Fruit fly (Drosophila melanogaster) whole organism, embryonic: ENCODE data around the gene P5CDh1.

Experiments
- CG1024 ChIP-seq: fragments of 200-800 bp; sonication (Bioruptor generic); IDR thresholded peaks from 2 replicates; pipeline ENCODE4 v1.3.6; 2022; ENCODE audit warnings: missing biosample characterization, missing genetic modification characterization
- CG10321 ChIP-seq: fragments of 200-800 bp; sonication (Bioruptor generic); IDR thresholded peaks from 2 replicates; pipeline ENCODE4 v1.3.6; 2022; ENCODE audit warnings: missing biosample characterization, missing genetic modification characterization
- CG10366 ChIP-seq: fragments of 200-800 bp; sonication (Bioruptor generic); IDR thresholded peaks from 2 replicates; pipeline ENCODE4 v1.3.6; 2022; ENCODE audit warnings: missing biosample characterization, missing genetic modification characterization
- CG11247 ChIP-seq: fragments of 200-800 bp; sonication (Bioruptor generic); IDR thresholded peaks from 2 replicates; pipeline ENCODE4 v1.3.6; 2022; ENCODE audit warnings: missing biosample characterization, missing genetic modification characterization
- CG12942 ChIP-seq: fragments of 200-800 bp; sonication (Bioruptor generic); optimal IDR thresholded peaks from 3 replicates; lab custom pipeline; 2016; ENCODE audit warnings: missing biosample characterization, missing genetic modification characterization
- CG14014 ChIP-seq: fragments of 200-800 bp; sonication (Bioruptor generic); IDR thresholded peaks from 2 replicates; pipeline ENCODE4 v1.3.6; 2022; ENCODE audit warnings: missing biosample characterization, missing genetic modification characterization
- CG14710 ChIP-seq: fragments of 200-800 bp; sonication (Bioruptor generic); optimal IDR thresholded peaks from 3 replicates; lab custom pipeline; 2019; ENCODE audit warnings: missing biosample characterization, mild to moderate bottlenecking, missing genetic modification characterization, moderate library complexity
- CG1602 ChIP-seq: fragments of 200-800 bp; sonication (Bioruptor generic); optimal IDR thresholded peaks from 3 replicates; lab custom pipeline; 2016; ENCODE audit warnings: missing biosample characterization, missing genetic modification characterization
- CG17186 ChIP-seq: fragments of 200-800 bp; sonication (Bioruptor generic); optimal IDR thresholded peaks from 3 replicates; lab custom pipeline; 2017; ENCODE audit warnings: missing biosample characterization, missing genetic modification reagents, missing genetic modification characterization
- CG17829 ChIP-seq: fragments of 200-800 bp; optimal IDR thresholded peaks from 2 replicates; lab custom pipeline; 2019; ENCODE audit warnings: missing biosample characterization, mild to moderate bottlenecking, missing genetic modification characterization, moderate library complexity
- CG2116 ChIP-seq: fragments of 200-800 bp; sonication (Bioruptor generic); optimal IDR thresholded peaks from 3 replicates; lab custom pipeline; 2018; ENCODE audit warnings: missing biosample characterization, mild to moderate bottlenecking, missing genetic modification characterization
- CG2120 ChIP-seq: fragments of 200-800 bp; sonication (Bioruptor generic); optimal IDR thresholded peaks from 3 replicates; lab custom pipeline; 2016; ENCODE audit warnings: missing biosample characterization, missing genetic modification characterization
- CG2199 ChIP-seq: fragments of 200-800 bp; sonication (Bioruptor generic); IDR thresholded peaks from 3 replicates; pipeline ENCODE4 v1.3.6; 2022; ENCODE audit warnings: missing biosample characterization, missing genetic modification characterization
- CG2712 ChIP-seq: fragments of 200-800 bp; optimal IDR thresholded peaks from 3 replicates; lab custom pipeline; 2019; ENCODE audit warnings: missing biosample characterization, mild to moderate bottlenecking, missing genetic modification characterization, moderate library complexity
- CG2875 ChIP-seq: fragments of 200-800 bp; sonication (Bioruptor generic); optimal IDR thresholded peaks from 2 replicates; lab custom pipeline; 2017; ENCODE audit warnings: missing biosample characterization, mild to moderate bottlenecking, missing genetic modification characterization, missing genetic modification reagents
- CG30020 ChIP-seq: fragments of 200-800 bp; optimal IDR thresholded peaks from 2 replicates; lab custom pipeline; 2019; ENCODE audit warnings: missing biosample characterization, mild to moderate bottlenecking, missing genetic modification characterization, moderate library complexity
- CG34422 ChIP-seq: fragments of 200-800 bp; sonication (Bioruptor generic); IDR thresholded peaks from 3 replicates; pipeline ENCODE4 v1.3.6; 2022; ENCODE audit warnings: missing biosample characterization, missing genetic modification characterization
- CG3847 ChIP-seq: fragments of 200-800 bp; sonication (Bioruptor generic); IDR thresholded peaks from 2 replicates; pipeline ENCODE4 v1.3.6; 2022; ENCODE audit warnings: missing biosample characterization, missing genetic modification characterization
- CG3995 ChIP-seq: fragments of 200-800 bp; sonication (Bioruptor generic); optimal IDR thresholded peaks from 3 replicates; lab custom pipeline; 2016; ENCODE audit warnings: missing biosample characterization, missing genetic modification characterization
- CG42726 ChIP-seq: fragments of 200-800 bp; sonication (Bioruptor generic); IDR thresholded peaks from 2 replicates; pipeline ENCODE4 v1.3.6; 2022; ENCODE audit warnings: missing biosample characterization, missing genetic modification characterization; ENCODE audit not compliant: partially characterized antibody
- CG4424 ChIP-seq: fragments of 200-800 bp; sonication (Bioruptor generic); optimal IDR thresholded peaks from 3 replicates; lab custom pipeline; 2016; ENCODE audit warnings: missing biosample characterization, missing genetic modification characterization
- CG6254 ChIP-seq: fragments of 200-800 bp; sonication (Bioruptor generic); optimal IDR thresholded peaks from 3 replicates; lab custom pipeline; 2017; ENCODE audit warnings: mild to moderate bottlenecking, missing biosample characterization, missing genetic modification reagents, missing genetic modification characterization
- Camta ChIP-seq: fragments of 200-800 bp; sonication (Bioruptor generic); optimal IDR thresholded peaks from 2 replicates; lab custom pipeline; 2016; ENCODE audit warnings: missing biosample characterization, missing genetic modification characterization
- Dek ChIP-seq: fragments of 200-800 bp; sonication (Bioruptor generic); optimal IDR thresholded peaks from 3 replicates; lab custom pipeline; 2019; ENCODE audit warnings: missing biosample characterization, mild to moderate bottlenecking, missing genetic modification characterization, moderate library complexity
- H2.0 ChIP-seq: fragments of 200-800 bp; sonication (Bioruptor generic); IDR thresholded peaks from 2 replicates; pipeline ENCODE4 v1.3.6; 2022; ENCODE audit warnings: missing biosample characterization, missing genetic modification characterization
- HLH54F ChIP-seq: fragments of 200-800 bp; sonication (Bioruptor generic); optimal IDR thresholded peaks from 3 replicates; lab custom pipeline; 2016; ENCODE audit warnings: missing biosample characterization, missing genetic modification characterization
- Hr51 ChIP-seq, 2 experiments: fragments of 200-800 bp; sonication (Bioruptor generic); optimal IDR thresholded peaks; 2 replicates in 1 of 2; 3 replicates in 1 of 2; lab custom pipeline; 2016 to 2018; ENCODE audit warnings: missing biosample characterization in 2 of 2, missing genetic modification characterization in 2 of 2, mild to moderate bottlenecking in 1 of 2, moderate library complexity in 1 of 2
- Hsf ChIP-seq: fragments of 200-800 bp; sonication (Bioruptor generic); optimal IDR thresholded peaks from 3 replicates; lab custom pipeline; 2016; ENCODE audit warnings: missing biosample characterization, missing genetic modification characterization
- Lhr ChIP-seq: fragments of 200-800 bp; sonication (Bioruptor generic); optimal IDR thresholded peaks from 3 replicates; lab custom pipeline; 2017; ENCODE audit warnings: mild to moderate bottlenecking, missing biosample characterization, missing genetic modification reagents, missing genetic modification characterization
- MESR4 ChIP-seq: fragments of 200-800 bp; sonication (Bioruptor generic); optimal IDR thresholded peaks from 2 replicates; lab custom pipeline; 2018; ENCODE audit warnings: missing biosample characterization, mild to moderate bottlenecking, missing genetic modification characterization, moderate library complexity
- Meics ChIP-seq: fragments of 200-800 bp; sonication (Bioruptor generic); optimal IDR thresholded peaks from 2 replicates; lab custom pipeline; 2017; ENCODE audit warnings: missing biosample characterization, mild to moderate bottlenecking, missing genetic modification characterization
- Pdp1 ChIP-seq, 2 experiments: fragments of 200-800 bp; sonication (Bioruptor generic); optimal IDR thresholded peaks; 3 replicates each; lab custom pipeline; 2016; ENCODE audit warnings: missing biosample characterization in 2 of 2, missing genetic modification characterization in 2 of 2, mild to moderate bottlenecking in 1 of 2, moderate library complexity in 1 of 2
- Side ChIP-seq: fragments of 200-800 bp; sonication (Bioruptor generic); optimal IDR thresholded peaks from 2 replicates; lab custom pipeline; 2016; ENCODE audit warnings: missing biosample characterization, missing genetic modification characterization
- crol ChIP-seq: fragments of 200-800 bp; sonication (Bioruptor generic); IDR thresholded peaks from 2 replicates; pipeline ENCODE4 v1.3.6; 2022; ENCODE audit warnings: missing biosample characterization, missing genetic modification characterization
- gfzf ChIP-seq: fragments of 200-800 bp; sonication (Bioruptor generic); optimal IDR thresholded peaks from 2 replicates; lab custom pipeline; 2016; ENCODE audit warnings: missing biosample characterization, mild to moderate bottlenecking, missing genetic modification characterization, moderate library complexity
- gsb-n ChIP-seq: fragments of 200-800 bp; sonication (Bioruptor generic); optimal IDR thresholded peaks from 3 replicates; lab custom pipeline; 2018; ENCODE audit warnings: missing biosample characterization, mild to moderate bottlenecking, missing genetic modification characterization
- lilli ChIP-seq: fragments of 200-800 bp; sonication (Bioruptor generic); optimal IDR thresholded peaks from 3 replicates; lab custom pipeline; 2016; ENCODE audit warnings: missing biosample characterization, missing genetic modification characterization
- maf-S ChIP-seq: fragments of 200-800 bp; sonication (Bioruptor generic); optimal IDR thresholded peaks from 2 replicates; lab custom pipeline; 2016; ENCODE audit warnings: missing biosample characterization, missing genetic modification characterization
- nau ChIP-seq: fragments of 200-800 bp; sonication (Bioruptor generic); optimal IDR thresholded peaks from 3 replicates; lab custom pipeline; 2017; ENCODE audit warnings: missing biosample characterization, mild to moderate bottlenecking, missing genetic modification characterization, missing genetic modification reagents
- otp ChIP-seq: fragments of 200-800 bp; sonication (Bioruptor generic); IDR thresholded peaks from 3 replicates; pipeline ENCODE4, ENCODE4 v1.3.6; 2022; ENCODE audit warnings: missing biosample characterization, missing genetic modification characterization
- phol ChIP-seq: fragments of 200-800 bp; sonication (Bioruptor generic); optimal IDR thresholded peaks from 3 replicates; lab custom pipeline; 2018; ENCODE audit warnings: missing biosample characterization, mild to moderate bottlenecking, missing genetic modification characterization, moderate library complexity
- pnt ChIP-seq: fragments of 200-800 bp; sonication (Bioruptor generic); optimal IDR thresholded peaks from 3 replicates; lab custom pipeline; 2016; ENCODE audit warnings: missing biosample characterization, missing genetic modification characterization
- pum ChIP-seq: fragments of 200-800 bp; sonication (Bioruptor generic); optimal IDR thresholded peaks from 2 replicates; lab custom pipeline; 2016; ENCODE audit warnings: missing biosample characterization, missing genetic modification characterization
- slbo ChIP-seq: fragments of 200-800 bp; sonication (Bioruptor generic); IDR thresholded peaks from 2 replicates; pipeline ENCODE4 v1.3.6; 2022; ENCODE audit warnings: missing biosample characterization, missing genetic modification characterization
- stwl ChIP-seq: fragments of 200-800 bp; sonication (Bioruptor generic); optimal IDR thresholded peaks from 3 replicates; lab custom pipeline; 2018; ENCODE audit warnings: missing biosample characterization, mild to moderate bottlenecking, missing genetic modification characterization, moderate library complexity
- wek ChIP-seq: fragments of 200-800 bp; sonication (Bioruptor generic); optimal IDR thresholded peaks from 3 replicates; lab custom pipeline; 2018; ENCODE audit warnings: missing biosample characterization, mild to moderate bottlenecking, missing genetic modification characterization, moderate library complexity
- z ChIP-seq: fragments of 200-800 bp; sonication (Bioruptor generic); IDR thresholded peaks from 3 replicates; pipeline ENCODE4 v1.3.6; 2022; ENCODE audit warnings: missing biosample characterization, missing genetic modification characterization
- zfh1 ChIP-seq: fragments of 200-800 bp; sonication (Bioruptor generic); IDR thresholded peaks from 3 replicates; pipeline ENCODE4 v1.3.6; 2022; ENCODE audit warnings: missing biosample characterization, missing genetic modification characterization
- zfh2 ChIP-seq: fragments of 200-800 bp; sonication (Bioruptor generic); optimal IDR thresholded peaks from 2 replicates; lab custom pipeline; 2016; ENCODE audit warnings: missing biosample characterization, missing genetic modification characterization

P5CDh1 gene

dm6 chr3L:21821780-21822179, 19.4 kb downstream of the P5CDh1 start, which contains the start of gene CycH:
CycH (plus strand) TSS chr3L:21821997.
- TF ChIP-seq nau (GFP tag; lab: Kevin White, UChicago) (no peak), CG17186 (peak; percentile 8), CG17829 (peak; percentile 63), CG12942 (GFP tag; lab: Kevin White, UChicago) (peak; percentile 14), CG2199 (peak; percentile 74; the same call in 2 of the 3 replicates), CG10321 (0 out of 2 replicates have a peak, but pooled peaks have one; percentile 20), CG4424 (peak; percentile 57), wek (peak; percentile 97), pnt (peak; percentile 4), CG3995 (peak; percentile 97), z (GFP tag; lab: Robert Waterston, UW) (no peak), CG14710 (tag; lab: Kevin White, UChicago) (peak; percentile 43), maf-S (GFP tag; lab: Kevin White, UChicago) (peak; percentile 20), CG42726 (GFP tag; lab: Robert Waterston, UW) (0 out of 2 replicates have a peak, but pooled peaks have one; percentile 36), Pdp1 (GFP tag; optimal IDR thresholded peaks at IDR 0.05; lab: Kevin White, UChicago) (peak; percentile 34), CG1602 (peak; percentile 2), Dek (peak; percentile 22), pum (GFP tag; lab: Kevin White, UChicago) (peak; percentile 1), crol (GFP tag; lab: Robert Waterston, UW) (no peak), CG30020 (peak; percentile 56), MESR4 (peak; percentile 64), zfh1 (GFP tag; lab: Robert Waterston, UW) (0 out of 3 replicates have a peak, but pooled peaks have one; percentile 44), CG1024 (GFP tag; lab: Robert Waterston, UW) (0 out of 2 replicates have a peak, but pooled peaks have one; percentile 41), Side (peak; percentile 50), CG11247 (GFP tag; lab: Robert Waterston, UW) (peak; percentile 24; the same call in 1 of the 2 replicates), Hr51 (GFP tag; optimal IDR thresholded peaks at IDR 0.05; lab: Kevin White, UChicago) (peak in 1 of 2 experiments; percentile 11), gfzf (GFP tag; lab: Kevin White, UChicago) (peak; percentile 79), CG2116 (GFP tag; lab: Kevin White, UChicago) (peak; percentile 19), CG34422 (GFP tag; lab: Robert Waterston, UW) (peak; percentile 73; the same call in 2 of the 3 replicates), gsb-n (peak; percentile 7), Meics (GFP tag; lab: Kevin White, UChicago) (peak; percentile 32), CG3847 (GFP tag; lab: Robert Waterston, UW) (peak; percentile 18; the same call in 1 of the 2 replicates), lilli (GFP tag; lab: Kevin White, UChicago) (peak; percentile 51), CG2712 (peak; percentile 46), CG2875 (GFP tag; lab: Kevin White, UChicago) (no peak), Lhr (GFP tag; lab: Kevin White, UChicago) (peak; percentile 11), CG2120 (GFP tag; lab: Kevin White, UChicago) (peak; percentile 60), Camta (GFP tag; lab: Kevin White, UChicago) (peak; percentile 21), slbo (peak; percentile 59; the same call in 1 of the 2 replicates), CG14014 (GFP tag; lab: Robert Waterston, UW) (peak; percentile 48; the same call in 1 of the 2 replicates), CG6254 (GFP tag; lab: Kevin White, UChicago) (peak; percentile 76), stwl (peak; percentile 63), zfh2 (GFP tag; lab: Kevin White, UChicago) (peak; percentile 37), CG10366 (GFP tag; lab: Robert Waterston, UW) (peak; percentile 32; the same call in 1 of the 2 replicates), phol (tag; lab: Kevin White, UChicago) (peak; percentile 45), otp (0 out of 3 replicates have a peak, but pooled peaks have one; percentile 10), HLH54F (peak; percentile 11), H2.0 (GFP tag; lab: Robert Waterston, UW) (no peak), Hsf (GFP tag; lab: Kevin White, UChicago) (peak; percentile 42)
